Worm (Caenorhabditis elegans): ENCODE data around the gene slc-17.1.

- TF ChIP-seq tbx-7 (tag; optimal IDR thresholded peaks at IDR 0.05) (no peak), pat-9 (tag; optimal IDR thresholded peaks at IDR 0.05) (no peak), hlh-6 (tag; optimal IDR thresholded peaks at IDR 0.05) (no peak), F13H6.1 (tag; optimal IDR thresholded peaks at IDR 0.05) (no peak), ceh-22 (tag; optimal IDR thresholded peaks at IDR 0.05) (no peak)
These were observed 8.2 kb upstream of the slc-17.1 start for ce11 chrX:17472917-17473316.
